Worm (Caenorhabditis elegans): ENCODE measurements around the gene srj-57.

DNA sequence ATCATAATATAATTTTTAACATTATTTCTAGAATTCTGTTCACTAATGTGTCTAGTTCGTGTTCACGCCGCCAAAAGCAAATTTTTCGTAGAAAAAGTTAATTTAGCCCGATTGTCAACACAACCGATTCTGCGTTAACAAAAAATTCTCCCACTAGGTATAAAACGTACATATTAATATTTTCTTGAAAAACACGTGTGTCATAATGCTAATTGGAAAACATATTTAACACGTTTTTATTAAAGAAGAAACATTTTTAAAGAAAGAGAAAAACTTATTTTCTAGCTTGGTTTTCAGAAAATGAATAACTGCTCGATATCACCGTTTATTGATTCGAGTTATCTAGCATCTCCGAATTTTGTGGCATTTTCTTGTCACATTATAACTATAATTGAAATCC, 14.8 kb upstream of the srj-57 start, which contains the start of gene srh-243:
- TF ChIP-seq ztf-26 (tag; optimal IDR thresholded peaks at IDR 0.05) (no peak), ceh-91 (GFP tag; IDR thresholded peaks at IDR 0.05) (no peak), fkh-3 (tag; optimal IDR thresholded peaks at IDR 0.05) (no peak), ccch-3 (GFP tag; optimal IDR thresholded peaks at IDR 0.05) (no peak), nhr-120 (GFP tag; IDR thresholded peaks at IDR 0.05) (no peak), akir-1 (GFP tag; optimal IDR thresholded peaks at IDR 0.05) (no peak)

Data from whole organism, young adult.